Fruit fly (Drosophila melanogaster) Kc167 (cell line): ENCODE results near the gene Neurl4.

Experiments
- Myc ChIP-seq: fragments of >200 bp; optimal IDR thresholded peaks from 2 replicates; lab custom pipeline; 2017; ENCODE audit warnings: missing external identifiers
- Sin3A ChIP-seq: fragments of >200 bp; optimal IDR thresholded peaks from 2 replicates; lab custom pipeline; 2018; ENCODE audit warnings: missing external identifiers
- h ChIP-seq: fragments of >200 bp; optimal IDR thresholded peaks from 3 replicates; lab custom pipeline; 2018; ENCODE audit warnings: missing external identifiers
- insv ChIP-seq: fragments of >200 bp; optimal IDR thresholded peaks from 3 replicates; lab custom pipeline; 2018; ENCODE audit warnings: missing external identifiers
- psq ChIP-seq: fragments of >200 bp; optimal IDR thresholded peaks from 2 replicates; lab custom pipeline; 2017; ENCODE audit warnings: missing external identifiers
- ttk ChIP-seq: sonication (Bioruptor generic); optimal IDR thresholded peaks from 2 replicates; lab custom pipeline; 2017; ENCODE audit warnings: missing external identifiers

DNA sequence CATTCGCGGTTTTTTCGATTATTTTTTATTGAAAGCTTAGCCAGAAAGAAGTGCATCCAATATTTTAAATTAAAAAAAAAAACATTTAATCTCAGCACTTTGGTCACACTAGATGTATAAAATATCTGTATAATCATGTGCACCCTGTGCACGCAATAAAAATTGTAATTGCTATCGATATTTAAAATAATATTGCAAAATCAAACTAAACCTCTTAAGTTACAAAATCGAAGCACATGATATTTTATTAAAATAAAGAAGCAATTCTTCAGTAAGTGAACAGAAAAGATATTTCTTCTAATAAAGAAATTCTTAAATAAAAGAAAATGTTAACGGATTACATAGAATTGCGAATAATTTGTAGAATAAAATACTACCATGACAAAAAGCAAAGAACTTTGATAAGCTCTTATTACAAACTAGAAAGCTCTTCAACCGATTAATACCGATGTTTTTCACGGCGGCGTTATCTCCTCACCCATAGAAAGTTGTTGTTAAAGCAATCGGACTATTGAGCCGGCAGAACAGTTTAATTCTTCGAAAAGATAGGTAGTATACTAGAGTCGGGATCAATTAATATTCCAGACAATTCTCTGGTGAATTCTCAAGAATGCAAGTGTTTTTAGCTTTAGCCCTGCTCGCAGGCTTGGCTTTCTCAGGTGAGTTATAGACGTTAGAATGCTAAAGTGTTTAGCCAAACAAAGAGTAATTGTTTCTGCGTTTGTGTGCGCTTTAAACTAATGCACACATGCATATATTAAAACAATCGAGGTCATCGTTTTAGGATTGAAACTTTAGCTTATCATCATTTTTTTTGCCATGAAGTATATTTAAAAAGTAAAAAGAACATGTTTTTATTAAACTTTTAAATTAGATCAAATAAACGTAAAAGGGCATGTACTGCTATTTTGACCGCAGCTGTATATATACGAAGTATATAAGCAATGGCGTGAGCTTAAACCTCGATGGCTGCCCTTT lies 55.7 kb downstream of the Neurl4 start, which contains the start of gene CtsK1:
- no peak for TF ChIP-seq psq (lab: Kevin White, UChicago)
- no peak for TF ChIP-seq h
- TF ChIP-seq Sin3A: no peak
- no peak for TF ChIP-seq insv (lab: Kevin White, UChicago)
- TF ChIP-seq ttk: no peak
- TF ChIP-seq Myc: no peak
